Worm (Caenorhabditis elegans) whole organism, young adult: ENCODE measurements around the gene clec-19.

Experiments used
- B0261.1 ChIP-seq: sonication (generic microtip); optimal IDR thresholded peaks from 2 replicates; lab custom pipeline; 2016; ENCODE audit warnings: mild to moderate bottlenecking, missing genetic modification characterization, moderate library complexity, missing compliant biosample characterization
- D2030.7 ChIP-seq: fragments of 200-800 bp; sonication (Bioruptor generic); IDR thresholded peaks from 2 replicates; pipeline ENCODE4 v1.3.6; 2022; ENCODE audit warnings: missing genetic modification reagents, missing genetic modification characterization, missing compliant biosample characterization
- F10E7.11 ChIP-seq: sonication (generic microtip); optimal IDR thresholded peaks from 2 replicates; lab custom pipeline; 2017; ENCODE audit warnings: mild to moderate bottlenecking, missing genetic modification characterization, moderate library complexity, missing compliant biosample characterization
- F33H1.4 ChIP-seq: fragments of 200-800 bp; sonication (Bioruptor generic); IDR thresholded peaks from 2 replicates; pipeline ENCODE4 v1.3.6; 2022; ENCODE audit warnings: missing genetic modification reagents, missing genetic modification characterization, missing compliant biosample characterization
- Y56A3A.18 ChIP-seq: fragments of 200-800 bp; sonication (Bioruptor generic); IDR thresholded peaks from 2 replicates; pipeline ENCODE4 v1.3.6; 2022; ENCODE audit warnings: missing genetic modification reagents, missing genetic modification characterization, missing compliant biosample characterization
- Y67H2A.10 ChIP-seq: fragments of 200-800 bp; sonication (Bioruptor generic); conservative IDR thresholded peaks from 2 replicates; pipeline ENCODE4 v1.3.6; 2022; ENCODE audit warnings: missing genetic modification reagents, missing genetic modification characterization, missing compliant biosample characterization
- atf-7 ChIP-seq: sonication (generic microtip); optimal IDR thresholded peaks from 2 replicates; lab custom pipeline; 2017; ENCODE audit warnings: mild to moderate bottlenecking, missing genetic modification characterization, missing compliant biosample characterization
- attf-3 ChIP-seq: fragments of 200-800 bp; sonication (Bioruptor generic); conservative IDR thresholded peaks from 2 replicates; pipeline ENCODE4 v1.3.6; 2022; ENCODE audit warnings: missing genetic modification reagents, missing genetic modification characterization, missing compliant biosample characterization
- dpff-1 ChIP-seq: sonication (generic microtip); optimal IDR thresholded peaks from 2 replicates; lab custom pipeline; 2017; ENCODE audit warnings: mild to moderate bottlenecking, missing genetic modification characterization, missing compliant biosample characterization
- egrh-3 ChIP-seq: fragments of 200-800 bp; sonication (Bioruptor generic); IDR thresholded peaks from 2 replicates; pipeline ENCODE4 v1.3.6; 2022; ENCODE audit warnings: missing genetic modification reagents, missing genetic modification characterization, missing compliant biosample characterization
- gei-17 ChIP-seq: fragments of 200-800 bp; sonication (Bioruptor generic); optimal IDR thresholded peaks from 2 replicates; lab custom pipeline; 2018; ENCODE audit warnings: mild to moderate bottlenecking, missing genetic modification characterization, missing compliant biosample characterization
- hmg-1.2 ChIP-seq: fragments of 200-800 bp; sonication (Bioruptor generic); IDR thresholded peaks from 2 replicates; pipeline ENCODE4 v1.3.6; 2022; ENCODE audit warnings: missing genetic modification reagents, missing genetic modification characterization, missing compliant biosample characterization
- lag-1 ChIP-seq: fragments of 200-800 bp; sonication (Bioruptor generic); IDR thresholded peaks from 2 replicates; pipeline ENCODE4 v1.3.6; 2022; ENCODE audit warnings: missing genetic modification reagents, missing genetic modification characterization, missing compliant biosample characterization
- let-526 ChIP-seq: fragments of 200-800 bp; sonication (Bioruptor generic); IDR thresholded peaks from 2 replicates; pipeline ENCODE4 v1.3.6; 2022; ENCODE audit warnings: missing genetic modification reagents, missing genetic modification characterization, missing compliant biosample characterization
- madf-10 ChIP-seq: sonication (generic microtip); optimal IDR thresholded peaks from 2 replicates; lab custom pipeline; 2016; ENCODE audit warnings: mild to moderate bottlenecking, missing genetic modification characterization, missing compliant biosample characterization
- madf-6 ChIP-seq: fragments of 200-800 bp; sonication (Bioruptor generic); IDR thresholded peaks from 2 replicates; pipeline ENCODE4 v1.3.6; 2022; ENCODE audit warnings: missing genetic modification reagents, missing genetic modification characterization, missing compliant biosample characterization
- mcd-1 ChIP-seq: fragments of 200-800 bp; sonication (Bioruptor generic); IDR thresholded peaks from 2 replicates; pipeline ENCODE4 v1.3.6; 2022; ENCODE audit warnings: missing genetic modification reagents, missing genetic modification characterization, missing compliant biosample characterization
- repo-1 ChIP-seq: sonication (generic microtip); optimal IDR thresholded peaks from 2 replicates; lab custom pipeline; 2017; ENCODE audit warnings: mild to moderate bottlenecking, missing genetic modification characterization, missing compliant biosample characterization
- rpc-1 ChIP-seq, 2 experiments: fragments of 150-350 bp in 1 of 2; sonication (generic microtip) in 1 of 2; optimal IDR thresholded peaks; 2 replicates each; lab custom pipeline; 2014 to 2018; ENCODE audit warnings: missing biosample characterization in 1 of 2, missing genetic modification characterization in 1 of 2, missing genetic modification reagents in 1 of 2, missing genotype in 1 of 2
- sdz-38 ChIP-seq: sonication (generic microtip); optimal IDR thresholded peaks from 2 replicates; lab custom pipeline; 2016; ENCODE audit warnings: missing genotype, missing genetic modification characterization, missing compliant biosample characterization
- unc-130 ChIP-seq: sonication (generic microtip); optimal IDR thresholded peaks from 2 replicates; lab custom pipeline; 2016; ENCODE audit warnings: missing genetic modification reagents, missing genetic modification characterization, missing compliant biosample characterization
- unc-62 ChIP-seq: fragments of 150-350 bp; optimal IDR thresholded peaks from 2 replicates; lab custom pipeline; 2014; ENCODE audit warnings: missing biosample characterization, missing genetic modification reagents, missing genetic modification characterization
- zfh-2 ChIP-seq: fragments of 200-800 bp; sonication (Bioruptor generic); conservative IDR thresholded peaks from 2 replicates; pipeline ENCODE4 v1.3.6; 2022; ENCODE audit warnings: missing genetic modification reagents, missing genetic modification characterization, missing compliant biosample characterization
- ztf-28 ChIP-seq: fragments of 200-800 bp; sonication (Bioruptor generic); IDR thresholded peaks from 2 replicates; pipeline ENCODE4 v1.3.6; 2022; ENCODE audit warnings: missing genetic modification reagents, missing genetic modification characterization, missing compliant biosample characterization
- ztf-6 ChIP-seq: fragments of 200-800 bp; sonication (Bioruptor generic); IDR thresholded peaks from 2 replicates; pipeline ENCODE4 v1.3.6; 2022; ENCODE audit warnings: missing genetic modification reagents, missing genetic modification characterization, missing compliant biosample characterization

The clec-19 gene

DNA sequence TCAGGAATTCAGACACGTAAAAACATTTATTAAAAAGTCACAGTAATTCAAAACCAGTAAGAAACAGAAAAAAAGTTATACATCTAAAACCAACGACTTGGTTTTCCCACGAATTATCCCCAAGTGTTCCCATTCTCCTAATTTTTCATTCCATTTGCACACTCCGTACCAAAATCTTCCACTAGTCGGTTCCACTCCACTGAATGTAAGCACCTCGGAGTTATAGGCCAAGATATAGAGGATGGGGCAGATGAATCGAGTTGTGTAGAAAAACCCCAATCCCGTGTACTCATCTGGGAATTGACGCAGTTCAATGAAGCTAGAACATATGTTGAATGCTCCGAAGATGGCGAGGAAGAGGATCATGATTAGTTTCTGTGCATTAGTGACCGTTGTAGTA, 42.9 kb downstream of the clec-19 start:
- TF ChIP-seq atf-7 (tag; lab: Kevin White, UChicago) (no peak), ztf-28 (GFP tag; lab: Robert Waterston, UW) (no peak), Y67H2A.10 (GFP tag; lab: Robert Waterston, UW) (no peak), madf-10 (tag; lab: Kevin White, UChicago) (no peak), egrh-3 (GFP tag; lab: Robert Waterston, UW) (no peak), F33H1.4 (GFP tag; lab: Robert Waterston, UW) (no peak), F10E7.11 (tag; lab: Kevin White, UChicago) (no peak), unc-62 (GFP tag; lab: Kevin White, UChicago) (no peak), gei-17 (no peak), unc-130 (no peak), mcd-1 (GFP tag; lab: Robert Waterston, UW) (no peak), let-526 (GFP tag; lab: Robert Waterston, UW) (no peak), rpc-1 (optimal IDR thresholded peaks at IDR 0.05; lab: Kevin White, UChicago) (no peak), rpc-1 (tag; optimal IDR thresholded peaks at IDR 0.05; lab: Kevin White, UChicago) (no peak), sdz-38 (tag; lab: Kevin White, UChicago) (no peak), ztf-6 (no peak), B0261.1 (tag; lab: Kevin White, UChicago) (no peak), repo-1 (no peak), D2030.7 (GFP tag; lab: Robert Waterston, UW) (no peak)

DNA sequence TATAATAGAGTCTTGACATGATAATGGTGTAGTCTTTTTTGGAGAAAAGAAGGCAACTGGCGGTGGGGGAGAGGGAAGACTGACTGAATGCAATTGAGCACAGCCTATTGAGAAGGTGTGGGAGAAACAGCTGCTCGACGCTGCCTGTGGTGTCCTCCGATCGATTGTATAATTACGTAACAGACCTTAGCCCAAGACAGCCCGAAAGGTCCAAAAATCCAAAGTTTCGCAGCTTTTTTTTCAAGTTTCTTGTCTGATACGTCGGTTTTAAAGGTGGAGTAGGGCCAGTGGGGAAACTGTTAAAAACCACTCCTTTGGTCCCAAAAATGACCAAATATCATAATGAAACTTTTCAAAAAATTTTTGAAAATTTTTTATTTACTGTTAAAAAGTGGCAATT, 43.8 kb downstream of the clec-19 start, which contains the start of the genes C08F1.6 and fbxb-13:
C08F1.6 (minus strand) TSS at position 101 of the 400 bp plus-strand sequence.
fbxb-13 (plus strand) TSS at position 191 of the 400 bp plus-strand sequence.
- TF ChIP-seq hmg-1.2 (GFP tag; lab: Robert Waterston, UW) (no peak), lag-1 (GFP tag; lab: Robert Waterston, UW) (no peak), zfh-2 (GFP tag; lab: Robert Waterston, UW) (no peak), dpff-1 (tag; lab: Kevin White, UChicago) (no peak), attf-3 (GFP tag; lab: Robert Waterston, UW) (no peak), madf-6 (no peak), Y56A3A.18 (GFP tag; lab: Robert Waterston, UW) (no peak), sdz-38 (tag; lab: Kevin White, UChicago) (no peak)
